Fruit fly (Drosophila melanogaster) whole organism, embryonic: ENCODE measurements around the gene RhoGEF4.

Source experiments
- Antp ChIP-seq: fragments of 200-800 bp; sonication (Bioruptor generic); optimal IDR thresholded peaks from 3 replicates; lab custom pipeline; 2016; ENCODE audit warnings: missing biosample characterization, missing genetic modification characterization
- Asciz ChIP-seq: fragments of 200-800 bp; sonication (Bioruptor generic); optimal IDR thresholded peaks from 2 replicates; lab custom pipeline; 2017; ENCODE audit warnings: missing biosample characterization, mild to moderate bottlenecking, missing genetic modification characterization, missing genetic modification reagents
- Awh ChIP-seq: fragments of 200-800 bp; sonication (Bioruptor generic); IDR thresholded peaks from 2 replicates; pipeline ENCODE4, ENCODE4 v1.3.6; 2022; ENCODE audit warnings: missing biosample characterization, missing genetic modification characterization
- CG10543 ChIP-seq: fragments of 200-800 bp; sonication (Bioruptor generic); optimal IDR thresholded peaks from 3 replicates; lab custom pipeline; 2017; ENCODE audit warnings: missing biosample characterization, mild to moderate bottlenecking, missing genetic modification characterization, moderate library complexity
- CG13624 ChIP-seq: fragments of 200-800 bp; sonication (Bioruptor generic); optimal IDR thresholded peaks from 2 replicates; lab custom pipeline; 2016; ENCODE audit warnings: missing biosample characterization, missing genetic modification characterization
- CG14710 ChIP-seq: fragments of 200-800 bp; sonication (Bioruptor generic); optimal IDR thresholded peaks from 3 replicates; lab custom pipeline; 2019; ENCODE audit warnings: missing biosample characterization, mild to moderate bottlenecking, missing genetic modification characterization, moderate library complexity
- CG1603 ChIP-seq: fragments of 200-800 bp; sonication (Bioruptor generic); optimal IDR thresholded peaks from 2 replicates; lab custom pipeline; 2019; ENCODE audit warnings: missing biosample characterization, mild to moderate bottlenecking, missing genetic modification characterization, moderate library complexity
- CG16863 ChIP-seq: fragments of 200-800 bp; sonication (Bioruptor generic); optimal IDR thresholded peaks from 3 replicates; lab custom pipeline; 2016; ENCODE audit warnings: missing biosample characterization, missing genetic modification characterization
- CG18262 ChIP-seq: fragments of 200-800 bp; optimal IDR thresholded peaks from 3 replicates; lab custom pipeline; 2019; ENCODE audit warnings: missing biosample characterization, mild to moderate bottlenecking, missing genetic modification characterization, moderate library complexity
- CG2116 ChIP-seq: fragments of 200-800 bp; sonication (Bioruptor generic); optimal IDR thresholded peaks from 3 replicates; lab custom pipeline; 2018; ENCODE audit warnings: missing biosample characterization, mild to moderate bottlenecking, missing genetic modification characterization
- CG32772 ChIP-seq: fragments of 200-800 bp; sonication (Bioruptor generic); IDR thresholded peaks from 2 replicates; pipeline ENCODE4 v1.3.6; 2022; ENCODE audit warnings: missing biosample characterization, missing genetic modification characterization
- CG3407 ChIP-seq: fragments of 200-800 bp; sonication (Bioruptor generic); optimal IDR thresholded peaks from 2 replicates; lab custom pipeline; 2018; ENCODE audit warnings: missing biosample characterization, mild to moderate bottlenecking, missing genetic modification characterization
- CG3838 ChIP-seq: fragments of 200-800 bp; sonication (Bioruptor generic); optimal IDR thresholded peaks from 3 replicates; lab custom pipeline; 2016; ENCODE audit warnings: missing biosample characterization, missing genetic modification characterization
- CG4854 ChIP-seq: fragments of 200-800 bp; sonication (Bioruptor generic); optimal IDR thresholded peaks from 2 replicates; lab custom pipeline; 2016; ENCODE audit warnings: missing biosample characterization, missing genetic modification characterization, inconsistent platforms
- CG8290 ChIP-seq, 3 experiments: fragments of 200-800 bp; sonication (Bioruptor generic); optimal IDR thresholded peaks; 2 replicates each; lab custom pipeline; 2016 to 2019; ENCODE audit warnings: missing biosample characterization in 3 of 3, missing genetic modification characterization in 3 of 3, mild to moderate bottlenecking in 2 of 3, moderate library complexity in 1 of 3
- CG8478 ChIP-seq: fragments of >200 bp; optimal IDR thresholded peaks from 2 replicates; lab custom pipeline; 2018
- Camta ChIP-seq: fragments of 200-800 bp; sonication (Bioruptor generic); optimal IDR thresholded peaks from 2 replicates; lab custom pipeline; 2016; ENCODE audit warnings: missing biosample characterization, missing genetic modification characterization
- Dad ChIP-seq: fragments of 200-800 bp; sonication (Bioruptor generic); optimal IDR thresholded peaks from 3 replicates; lab custom pipeline; 2016; ENCODE audit warnings: missing biosample characterization, missing genetic modification characterization
- Dfd ChIP-seq, 2 experiments: fragments of >200 bp; optimal IDR thresholded peaks; 2 replicates each; lab custom pipeline; 2017; ENCODE audit warnings: missing biosample characterization in 2 of 2, missing genetic modification characterization in 2 of 2
- Dll ChIP-seq: fragments of 200-800 bp; sonication (Bioruptor generic); IDR thresholded peaks from 4 replicates; pipeline ENCODE4 v1.3.6; 2022; ENCODE audit warnings: missing biosample characterization, missing genetic modification characterization; ENCODE audit not compliant: partially characterized antibody
- Fer1 ChIP-seq: fragments of 200-800 bp; sonication (Bioruptor generic); optimal IDR thresholded peaks from 2 replicates; lab custom pipeline; 2017; ENCODE audit warnings: missing biosample characterization, mild to moderate bottlenecking, missing genetic modification characterization
- Fer3 ChIP-seq: fragments of 200-800 bp; sonication (Bioruptor generic); optimal IDR thresholded peaks from 2 replicates; lab custom pipeline; 2018; ENCODE audit warnings: missing biosample characterization, mild to moderate bottlenecking, missing genetic modification characterization, moderate library complexity
- Gsc ChIP-seq: fragments of 200-800 bp; sonication (Bioruptor generic); IDR thresholded peaks from 2 replicates; pipeline ENCODE4 v1.3.6; 2022; ENCODE audit warnings: missing biosample characterization, missing genetic modification characterization
- Hand ChIP-seq: fragments of 200-800 bp; sonication (Bioruptor generic); optimal IDR thresholded peaks from 2 replicates; lab custom pipeline; 2017; ENCODE audit warnings: mild to moderate bottlenecking, missing biosample characterization, missing genetic modification reagents, missing genetic modification characterization
- Hr39 ChIP-seq: fragments of >200 bp; optimal IDR thresholded peaks from 2 replicates; lab custom pipeline; 2017
- Hr78 ChIP-seq, 2 experiments: fragments of 200-800 bp in 1 of 2; fragments of >200 bp in 1 of 2; sonication (Bioruptor generic) in 1 of 2; optimal IDR thresholded peaks; 2 replicates each; lab custom pipeline; 2017 to 2019; ENCODE audit warnings: missing biosample characterization in 2 of 2, missing genetic modification characterization in 2 of 2, mild to moderate bottlenecking in 1 of 2, moderate library complexity in 1 of 2
- Hsf ChIP-seq: fragments of 200-800 bp; sonication (Bioruptor generic); optimal IDR thresholded peaks from 3 replicates; lab custom pipeline; 2016; ENCODE audit warnings: missing biosample characterization, missing genetic modification characterization
- Meics ChIP-seq: fragments of 200-800 bp; sonication (Bioruptor generic); optimal IDR thresholded peaks from 2 replicates; lab custom pipeline; 2017; ENCODE audit warnings: missing biosample characterization, mild to moderate bottlenecking, missing genetic modification characterization
- Mes4 ChIP-seq: fragments of 200-800 bp; sonication (Bioruptor generic); optimal IDR thresholded peaks from 2 replicates; lab custom pipeline; 2016; ENCODE audit warnings: missing biosample characterization, missing genetic modification characterization
- PHDP ChIP-seq: fragments of 200-800 bp; sonication (Bioruptor generic); optimal IDR thresholded peaks from 3 replicates; lab custom pipeline; 2018; ENCODE audit warnings: missing biosample characterization, mild to moderate bottlenecking, missing genetic modification characterization, moderate library complexity
- Sox100B ChIP-seq: fragments of 200-800 bp; sonication (Bioruptor generic); optimal IDR thresholded peaks from 3 replicates; lab custom pipeline; 2018; ENCODE audit warnings: missing biosample characterization, mild to moderate bottlenecking, missing genetic modification characterization
- ac ChIP-seq: fragments of 200-800 bp; sonication (Bioruptor generic); optimal IDR thresholded peaks from 3 replicates; lab custom pipeline; 2017; ENCODE audit warnings: missing biosample characterization, mild to moderate bottlenecking, missing genetic modification characterization
- bcd ChIP-seq: fragments of 200-800 bp; sonication (Bioruptor generic); optimal IDR thresholded peaks from 2 replicates; lab custom pipeline; 2017; ENCODE audit warnings: missing biosample characterization, mild to moderate bottlenecking, missing genetic modification characterization
- ci ChIP-seq: fragments of 200-800 bp; sonication (Bioruptor generic); IDR thresholded peaks from 3 replicates; pipeline ENCODE4 v1.3.6; 2022; ENCODE audit warnings: missing biosample characterization, missing genetic modification characterization
- dati ChIP-seq: fragments of 200-800 bp; sonication (Bioruptor generic); IDR thresholded peaks from 2 replicates; pipeline ENCODE4 v1.3.6; 2022; ENCODE audit warnings: missing biosample characterization, missing genetic modification characterization
- fd102C ChIP-seq: fragments of 200-800 bp; sonication (Bioruptor generic); optimal IDR thresholded peaks from 2 replicates; lab custom pipeline; 2018; ENCODE audit warnings: missing biosample characterization, mild to moderate bottlenecking, missing genetic modification characterization, moderate library complexity
- gt ChIP-seq: fragments of 200-800 bp; sonication (Bioruptor generic); IDR thresholded peaks from 2 replicates; pipeline ENCODE4 v1.3.6; 2022; ENCODE audit warnings: missing biosample characterization, missing genetic modification characterization
- kah ChIP-seq: fragments of 200-800 bp; sonication (Bioruptor generic); optimal IDR thresholded peaks from 2 replicates; lab custom pipeline; 2018; ENCODE audit warnings: missing biosample characterization, mild to moderate bottlenecking, missing genetic modification characterization
- lab ChIP-seq: fragments of 200-800 bp; sonication (Bioruptor generic); optimal IDR thresholded peaks from 3 replicates; lab custom pipeline; 2017; ENCODE audit warnings: missing biosample characterization, missing genetic modification characterization, mild to moderate bottlenecking, moderate library complexity, missing genetic modification reagents
- mirr ChIP-seq: fragments of 200-800 bp; sonication (Bioruptor generic); optimal IDR thresholded peaks from 3 replicates; lab custom pipeline; 2018; ENCODE audit warnings: missing biosample characterization, mild to moderate bottlenecking, missing genetic modification characterization
- p53 ChIP-seq: fragments of 200-800 bp; sonication (Bioruptor generic); optimal IDR thresholded peaks from 2 replicates; lab custom pipeline; 2016; ENCODE audit warnings: missing biosample characterization, missing genetic modification characterization
- pita ChIP-seq: fragments of 200-800 bp; sonication (Bioruptor generic); optimal IDR thresholded peaks from 2 replicates; lab custom pipeline; 2017; ENCODE audit warnings: missing biosample characterization, mild to moderate bottlenecking, missing genetic modification characterization
- ranshi ChIP-seq: fragments of 200-800 bp; sonication (Bioruptor generic); IDR thresholded peaks from 2 replicates; pipeline ENCODE4 v1.3.6; 2022; ENCODE audit warnings: missing biosample characterization, missing genetic modification characterization
- run ChIP-seq: fragments of 200-800 bp; sonication (Bioruptor generic); optimal IDR thresholded peaks from 3 replicates; lab custom pipeline; 2018; ENCODE audit warnings: missing biosample characterization, mild to moderate bottlenecking, missing genetic modification characterization
- sd ChIP-seq: fragments of 200-800 bp; sonication (Bioruptor generic); optimal IDR thresholded peaks from 3 replicates; lab custom pipeline; 2018; ENCODE audit warnings: missing biosample characterization, mild to moderate bottlenecking, missing genetic modification characterization, moderate library complexity
- sens ChIP-seq: fragments of 200-800 bp; sonication (Bioruptor generic); peaks from one replicate; lab custom pipeline; 2016; ENCODE audit warnings: missing biosample characterization, missing genetic modification characterization
- sens-2 ChIP-seq: fragments of 200-800 bp; sonication (Bioruptor generic); IDR thresholded peaks from 2 replicates; pipeline ENCODE4 v1.3.6; 2022; ENCODE audit warnings: missing biosample characterization, missing genetic modification characterization
- sug ChIP-seq: fragments of 200-800 bp; optimal IDR thresholded peaks from 2 replicates; lab custom pipeline; 2019; ENCODE audit warnings: missing biosample characterization, mild to moderate bottlenecking, missing genetic modification characterization, moderate library complexity
- tap ChIP-seq: fragments of 200-800 bp; optimal IDR thresholded peaks from 3 replicates; lab custom pipeline; 2019; ENCODE audit warnings: missing biosample characterization, mild to moderate bottlenecking, missing genetic modification characterization, moderate library complexity

RhoGEF4 gene

dm6 chr3L:7349311-7349710 lies 26.1 kb upstream of the RhoGEF4 start (continued):
- TF ChIP-seq CG10543 (GFP tag; lab: Kevin White, UChicago) (peak; percentile 40), CG3407 (GFP tag; lab: Kevin White, UChicago) (no peak), kah (GFP tag; lab: Kevin White, UChicago) (peak; percentile 19), Hand (GFP tag; lab: Kevin White, UChicago) (peak; percentile 47), mirr (GFP tag; lab: Kevin White, UChicago) (peak; percentile 16), tap (no peak), Fer1 (GFP tag; lab: Kevin White, UChicago) (peak; percentile 7), bcd (GFP tag; lab: Kevin White, UChicago) (no peak), Dfd (GFP tag; optimal IDR thresholded peaks at IDR 0.05; lab: Kevin White, UChicago) (no peak), sd (peak; percentile 37), Camta (no peak), sug (tag; lab: Kevin White, UChicago) (peak; percentile 13), Mes4 (GFP tag; lab: Kevin White, UChicago) (no peak), sens (peak; percentile 12), CG8290 (GFP tag; optimal IDR thresholded peaks at IDR 0.05; lab: Kevin White, UChicago) (no peak), CG8290 (tag; optimal IDR thresholded peaks at IDR 0.05; lab: Kevin White, UChicago) (peak in 1 of 2 experiments; percentile 32)

DNA sequence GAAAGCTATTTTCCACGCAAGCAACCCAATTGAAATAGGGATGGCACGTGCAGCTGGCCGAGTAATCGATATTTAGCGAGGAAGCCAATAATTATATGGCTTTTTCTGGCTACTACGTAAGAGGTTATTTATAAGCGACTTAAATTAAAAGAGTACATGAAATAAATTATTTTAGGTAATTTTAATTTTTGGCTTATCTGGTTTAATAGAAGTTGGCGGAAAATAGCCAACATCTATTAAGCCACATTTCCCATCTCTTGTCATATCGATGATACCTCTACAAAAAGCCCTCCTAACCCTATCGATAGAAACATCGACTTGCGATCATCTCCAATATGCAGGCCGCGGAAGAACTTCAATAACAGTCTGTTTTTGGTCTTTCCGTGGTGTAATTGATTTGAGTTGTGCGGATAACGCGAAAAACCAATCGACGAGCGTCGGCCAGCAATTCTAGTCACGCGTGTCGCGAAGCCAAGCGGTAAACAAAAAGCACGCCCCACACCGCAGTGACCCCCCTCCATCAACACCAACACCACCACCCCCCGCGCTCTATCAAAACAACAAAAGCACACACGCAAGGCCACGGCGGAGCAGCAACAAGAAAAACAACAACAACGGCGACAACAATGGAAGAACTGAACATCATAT lies 24.9 kb upstream of the RhoGEF4 start, which contains the start of the genes Srp19 and qm:
Gene Srp19, minus strand, starts transcription at position 51 of the 648 bp plus-strand sequence.
Gene qm, plus strand, starts transcription at position 330 of the 648 bp plus-strand sequence.
- TF ChIP-seq Dll (GFP tag; lab: Robert Waterston, UW) (peak; percentile 91), Dad (no peak), Meics (peak; percentile 14), lab (peak; percentile 55), sens-2 (GFP tag; lab: Robert Waterston, UW) (no peak), CG32772 (GFP tag; lab: Robert Waterston, UW) (peak; percentile 58), Asciz (GFP tag; lab: Kevin White, UChicago) (no peak), Awh (GFP tag; lab: Robert Waterston, UW) (no peak), p53 (GFP tag; lab: Kevin White, UChicago) (no peak), Hr39 (no peak), Hsf (GFP tag; lab: Kevin White, UChicago) (peak; percentile 56), ci (GFP tag; lab: Robert Waterston, UW) (no peak; the same call in 2 of the 3 replicates), CG2116 (GFP tag; lab: Kevin White, UChicago) (peak; percentile 71), Fer3 (tag; lab: Kevin White, UChicago) (peak; percentile 26), CG1603 (tag; lab: Kevin White, UChicago) (peak; percentile 11), Antp (GFP tag; lab: Kevin White, UChicago) (peak; percentile 60), ranshi (GFP tag; lab: Robert Waterston, UW) (peak; percentile 18; the same call in 1 of the 2 replicates), run (no peak), Sox100B (GFP tag; lab: Kevin White, UChicago) (no peak), CG18262 (peak; percentile 45), CG3838 (no peak), dati (GFP tag; lab: Robert Waterston, UW) (no peak), Gsc (GFP tag; lab: Robert Waterston, UW) (no peak), CG8478 (lab: Kevin White, UChicago) (no peak), Camta (peak; percentile 53), PHDP (tag; lab: Kevin White, UChicago) (no peak), CG14710 (tag; lab: Kevin White, UChicago) (peak; percentile 60), ac (no peak), Hr78 (GFP tag; optimal IDR thresholded peaks at IDR 0.05; lab: Kevin White, UChicago) (peak in 1 of 2 experiments; percentile 96), fd102C (GFP tag; lab: Kevin White, UChicago) (no peak), pita (GFP tag; lab: Kevin White, UChicago) (no peak), CG4854 (peak; percentile 26), CG13624 (GFP tag; lab: Kevin White, UChicago) (peak; percentile 52), gt (GFP tag; lab: Robert Waterston, UW) (no peak), CG16863 (GFP tag; lab: Kevin White, UChicago) (peak; percentile 25)
